Worm (Caenorhabditis elegans): ENCODE results near the gene C01G12.13.

ce11 chrII:14619806-14620205 lies 43.3 kb downstream of the C01G12.13 start:
- TF ChIP-seq lin-39 (tag; optimal IDR thresholded peaks at IDR 0.05) (no peak), nhr-23 (tag; optimal IDR thresholded peaks at IDR 0.05) (no peak), nhr-77 (tag; optimal IDR thresholded peaks at IDR 0.05) (no peak), nhr-12 (tag; optimal IDR thresholded peaks at IDR 0.05) (no peak), lin-11 (tag; optimal IDR thresholded peaks at IDR 0.05) (no peak)

Measured in whole organism, L2 larva.